Comparison of ENCODE assay signal across 1 fruit fly cellular context in genomic region chrX:13285749-13286336, dm6.
TF ChIP-seq lines count a peak whose summit lies in the region.

No protein-coding gene starts in this region.

TF ChIP-seq in whole organism, embryonic, 481 proteins besides CTCF, POLR2A, EP300 and RAD21 (continued from another document):
- TF ChIP-seq pfk (GFP tag; optimal IDR thresholded peaks at IDR 0.05; lab: Kevin White, UChicago): no peak
- peak; percentile 64; the same call in 1 of the 3 replicates for TF ChIP-seq HLH4C (GFP tag; IDR thresholded peaks at IDR 0.05; lab: Robert Waterston, UW; ENCODE audit: partially characterized antibody)
- no peak for TF ChIP-seq H15 (GFP tag; IDR thresholded peaks at IDR 0.05; lab: Robert Waterston, UW)
- peak; percentile 12 for TF ChIP-seq dmrt11E (tag; optimal IDR thresholded peaks at IDR 0.05; lab: Kevin White, UChicago)
- peak; percentile 26; the same call in 1 of the 2 replicates for TF ChIP-seq MBD-R2 (GFP tag; IDR thresholded peaks at IDR 0.05; lab: Robert Waterston, UW)
- TF ChIP-seq sna (GFP tag; IDR thresholded peaks at IDR 0.05; lab: Robert Waterston, UW; ENCODE audit: partially characterized antibody): 0 out of 2 replicates have a peak, but pooled peaks have one; percentile 41
- TF ChIP-seq Dll (GFP tag; IDR thresholded peaks at IDR 0.05; lab: Robert Waterston, UW; ENCODE audit: partially characterized antibody): peak; percentile 81
- peak in 1 of 3 experiments; percentile 11 for TF ChIP-seq lola (GFP tag; optimal IDR thresholded peaks at IDR 0.05; lab: Kevin White, UChicago)
- no peak for TF ChIP-seq CG13894 (tag; optimal IDR thresholded peaks at IDR 0.05; lab: Kevin White, UChicago)
- no peak for TF ChIP-seq CG10274 (GFP tag; optimal IDR thresholded peaks at IDR 0.05; lab: Kevin White, UChicago)
- TF ChIP-seq vnd (GFP tag; IDR thresholded peaks at IDR 0.05; lab: Robert Waterston, UW; ENCODE audit: partially characterized antibody): peak; percentile 37; the same call in 1 of the 3 replicates
- TF ChIP-seq CG13287 (GFP tag; IDR thresholded peaks at IDR 0.05; lab: Robert Waterston, UW; ENCODE audit: partially characterized antibody): peak; percentile 74
- no peak for TF ChIP-seq E2f2 (GFP tag; IDR thresholded peaks at IDR 0.05; lab: Robert Waterston, UW)
- TF ChIP-seq CG17361 (GFP tag; IDR thresholded peaks at IDR 0.05; lab: Robert Waterston, UW): 0 out of 3 replicates have a peak, but pooled peaks have one; percentile 36
- no peak for TF ChIP-seq NC2β (GFP tag; optimal IDR thresholded peaks at IDR 0.05; lab: Kevin White, UChicago)
- no peak for TF ChIP-seq CG6272 (GFP tag; IDR thresholded peaks at IDR 0.05; lab: Robert Waterston, UW)
- TF ChIP-seq disco-r (GFP tag; optimal IDR thresholded peaks at IDR 0.05; lab: Kevin White, UChicago): no peak
- TF ChIP-seq CG14710 (tag; optimal IDR thresholded peaks at IDR 0.05; lab: Kevin White, UChicago): peak; percentile 9
- TF ChIP-seq CG2116 (GFP tag; optimal IDR thresholded peaks at IDR 0.05; lab: Kevin White, UChicago): peak; percentile 53
- peak; percentile 3 for TF ChIP-seq phol (tag; optimal IDR thresholded peaks at IDR 0.05; lab: Kevin White, UChicago)
- TF ChIP-seq Scr (GFP tag; IDR thresholded peaks at IDR 0.05; lab: Robert Waterston, UW; ENCODE audit: partially characterized antibody): peak; percentile 72
- TF ChIP-seq CG12659 (GFP tag; optimal IDR thresholded peaks at IDR 0.05; lab: Kevin White, UChicago): peak; percentile 42
- no peak for TF ChIP-seq gcm2 (GFP tag; optimal IDR thresholded peaks at IDR 0.05; lab: Kevin White, UChicago)
- no peak for TF ChIP-seq sob (GFP tag; IDR thresholded peaks at IDR 0.05; lab: Robert Waterston, UW)
- TF ChIP-seq zen2 (GFP tag; IDR thresholded peaks at IDR 0.05; lab: Robert Waterston, UW; ENCODE audit: partially characterized antibody): peak; percentile 60; the same call in 1 of the 3 replicates
- peak; percentile 15 for TF ChIP-seq CG9727 (GFP tag; optimal IDR thresholded peaks at IDR 0.05; lab: Kevin White, UChicago)
- TF ChIP-seq CG17829 (tag; optimal IDR thresholded peaks at IDR 0.05; lab: Kevin White, UChicago): no peak
- peak; percentile 19 for TF ChIP-seq CG8290 (GFP tag; optimal IDR thresholded peaks at IDR 0.05; lab: Kevin White, UChicago)
- TF ChIP-seq CG8290 (tag; optimal IDR thresholded peaks at IDR 0.05; lab: Kevin White, UChicago): peak in 1 of 2 experiments; percentile 66
- TF ChIP-seq Ets65A (GFP tag; lab: Kevin White, UChicago): peak; percentile 20
- TF ChIP-seq hth (optimal IDR thresholded peaks at IDR 0.05; lab: Kevin White, UChicago): no peak
- TF ChIP-seq corto (GFP tag; optimal IDR thresholded peaks at IDR 0.05; lab: Kevin White, UChicago): no peak
